Fruit fly (Drosophila melanogaster) whole organism, prepupa: ENCODE measurements around the gene CG32075.

ENCODE experiments used
- Blimp-1 ChIP-seq: fragments of 200-800 bp; sonication (Bioruptor generic); optimal IDR thresholded peaks from 3 replicates; lab custom pipeline; 2017; ENCODE audit warnings: missing biosample characterization, missing genetic modification characterization, mild to moderate bottlenecking, moderate library complexity, missing genetic modification reagents
- CG3032 ChIP-seq: fragments of 200-800 bp; optimal IDR thresholded peaks from 2 replicates; lab custom pipeline; 2019; ENCODE audit warnings: missing biosample characterization, mild to moderate bottlenecking, missing genetic modification characterization, moderate library complexity
- CG6854 ChIP-seq: fragments of 200-800 bp; sonication (Bioruptor generic); optimal IDR thresholded peaks from 2 replicates; lab custom pipeline; 2017; ENCODE audit warnings: missing biosample characterization, mild to moderate bottlenecking, missing genetic modification characterization
- Hr39 ChIP-seq: fragments of 200-800 bp; sonication (Bioruptor generic); optimal IDR thresholded peaks from 2 replicates; lab custom pipeline; 2016; ENCODE audit warnings: missing biosample characterization, missing genetic modification characterization
- Hr4 ChIP-seq: fragments of 200-800 bp; sonication (Bioruptor generic); optimal IDR thresholded peaks from 3 replicates; lab custom pipeline; 2016; ENCODE audit warnings: missing biosample characterization, missing genetic modification characterization
- Met ChIP-seq: fragments of 200-800 bp; sonication (Bioruptor generic); optimal IDR thresholded peaks from 3 replicates; lab custom pipeline; 2016; ENCODE audit warnings: missing biosample characterization, missing genetic modification characterization
- fd59A ChIP-seq: fragments of 200-800 bp; sonication (Bioruptor generic); optimal IDR thresholded peaks from 2 replicates; lab custom pipeline; 2017; ENCODE audit warnings: missing biosample characterization, mild to moderate bottlenecking, missing genetic modification characterization, missing genetic modification reagents

- TF ChIP-seq CG6854 (GFP tag; lab: Kevin White, UChicago) (no peak), fd59A (GFP tag; lab: Kevin White, UChicago) (no peak), Hr39 (GFP tag; lab: Kevin White, UChicago) (no peak), CG3032 (tag; lab: Kevin White, UChicago) (no peak), Met (no peak), Hr4 (GFP tag; lab: Kevin White, UChicago) (no peak), Blimp-1 (no peak)
Measured at dm6 chr3L:11035039-11035438, 29.7 kb downstream of the CG32075 start.
